Worm (Caenorhabditis elegans) whole organism, L4/young adult: ENCODE data around the gene Y75B8A.33.
"Not testable (repeated sequence)": the region's sequence is repeated elsewhere in the genome, so short reads cannot be mapped to it uniquely, and the experiment has no call there.

Experiments
- W03F9.2 ChIP-seq: fragments of 150-350 bp; optimal IDR thresholded peaks from 2 replicates; lab custom pipeline; 2014; ENCODE audit warnings: missing biosample characterization, missing genetic modification characterization
- dao-5 ChIP-seq: sonication (generic microtip); optimal IDR thresholded peaks from 2 replicates; lab custom pipeline; 2016; ENCODE audit warnings: missing genotype, missing genetic modification characterization, moderate library complexity, missing compliant biosample characterization
- him-1 ChIP-seq: sonication (generic microtip); optimal IDR thresholded peaks from 2 replicates; lab custom pipeline; 2016; ENCODE audit warnings: missing genotype, missing genetic modification reagents, missing genetic modification characterization, missing compliant biosample characterization

Y75B8A.33 gene

DNA sequence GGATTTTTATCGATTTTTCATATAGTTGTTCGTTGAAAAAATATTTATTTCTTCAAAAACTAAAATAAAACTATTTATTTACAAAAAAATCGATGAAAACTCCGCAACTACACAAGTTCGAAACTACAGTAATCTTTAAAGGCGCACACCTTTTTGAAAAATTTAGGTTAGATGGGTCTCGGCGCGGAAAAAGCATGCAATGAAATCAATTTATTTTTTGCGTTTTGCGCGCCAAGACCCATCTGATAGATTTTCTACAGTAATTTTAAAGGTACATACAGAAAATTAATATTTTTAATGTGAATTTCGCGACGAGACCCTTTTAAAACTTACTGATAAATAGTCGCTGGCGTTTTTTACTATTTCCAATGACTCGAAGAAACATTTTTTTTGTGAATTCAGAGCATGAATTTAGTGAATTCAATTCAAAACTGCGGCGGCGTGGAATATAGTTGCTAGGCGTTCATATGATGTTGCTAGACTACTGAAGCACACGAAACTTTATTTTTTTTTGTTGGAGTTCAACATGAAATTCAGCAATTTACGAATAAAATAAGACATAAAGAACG is at the start of gene Y75B8A.33:
TSS of gene Y75B8A.33 (minus strand) at position 385 of the 569 bp plus-strand sequence.
- no peak for TF ChIP-seq him-1 (tag; lab: Kevin White, UChicago)
- no peak for TF ChIP-seq dao-5 (tag; lab: Kevin White, UChicago)
- no peak for TF ChIP-seq W03F9.2 (tag; lab: Kevin White, UChicago)

DNA sequence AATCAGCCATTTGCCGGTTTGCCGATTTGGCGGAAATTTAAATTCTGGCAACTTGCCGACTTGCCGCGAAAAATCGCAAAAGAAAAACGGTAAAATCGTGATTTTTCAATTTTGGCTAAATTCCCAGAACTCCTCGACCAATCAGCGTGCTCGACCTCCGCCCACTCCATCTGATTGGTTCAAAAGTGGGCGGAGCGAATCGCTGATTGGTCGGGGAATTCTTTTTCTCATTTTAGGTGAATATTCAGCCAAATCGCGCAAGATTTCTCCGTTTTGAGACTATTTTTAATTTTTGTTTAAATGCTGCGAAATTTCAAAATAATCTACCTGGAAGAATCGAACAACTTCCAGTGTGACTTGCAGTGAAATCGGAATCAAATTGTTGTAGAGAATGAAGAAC is 47.4 kb upstream of the Y75B8A.33 start:
- no peak for TF ChIP-seq dao-5 (tag; lab: Kevin White, UChicago)
- TF ChIP-seq him-1 (tag; lab: Kevin White, UChicago) = no peak
- no peak for TF ChIP-seq W03F9.2 (tag; lab: Kevin White, UChicago)

DNA sequence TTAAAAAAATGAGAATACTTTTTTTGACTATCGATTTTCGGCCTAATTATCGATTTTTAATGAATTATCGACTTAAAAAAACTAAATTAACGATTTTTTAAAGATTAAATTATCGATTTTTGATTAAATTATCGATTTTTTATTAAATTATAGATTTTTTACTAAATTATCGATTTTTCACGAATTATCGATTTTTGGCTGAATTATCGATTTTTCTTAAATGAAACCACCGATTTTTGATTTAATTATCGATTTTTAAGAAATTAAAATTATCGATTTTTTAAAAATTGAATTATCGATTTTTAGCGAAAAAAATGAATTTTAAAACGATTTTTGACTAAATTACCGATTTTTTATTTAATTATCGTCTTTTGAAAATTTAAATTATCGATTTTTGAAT is 44.5 kb upstream of the Y75B8A.33 start:
- TF ChIP-seq dao-5 (tag; lab: Kevin White, UChicago) (no peak), W03F9.2 (tag; lab: Kevin White, UChicago) (no peak), him-1 (tag; lab: Kevin White, UChicago) (no peak)

DNA sequence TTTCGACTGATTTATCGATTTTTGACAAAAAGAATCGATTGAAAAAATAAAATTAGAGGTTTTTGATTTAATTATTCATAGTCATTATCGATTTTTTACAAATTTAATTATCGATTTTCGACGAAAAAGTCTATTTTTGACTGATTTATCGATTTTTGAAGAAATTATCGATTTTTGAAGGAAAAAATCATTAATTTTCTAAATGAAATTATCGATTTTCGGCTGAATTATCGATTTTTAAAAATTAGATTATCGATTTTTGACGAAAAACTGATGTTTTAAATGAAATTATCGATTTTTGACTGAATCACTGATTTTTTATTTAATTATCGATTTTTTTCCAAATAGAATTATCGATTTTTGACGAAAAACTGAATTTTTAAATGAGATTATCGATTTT is 43.9 kb upstream of the Y75B8A.33 start:
- TF ChIP-seq dao-5 (tag; lab: Kevin White, UChicago) = no peak
- no peak for TF ChIP-seq him-1 (tag; lab: Kevin White, UChicago)
- no peak for TF ChIP-seq W03F9.2 (tag; lab: Kevin White, UChicago)

DNA sequence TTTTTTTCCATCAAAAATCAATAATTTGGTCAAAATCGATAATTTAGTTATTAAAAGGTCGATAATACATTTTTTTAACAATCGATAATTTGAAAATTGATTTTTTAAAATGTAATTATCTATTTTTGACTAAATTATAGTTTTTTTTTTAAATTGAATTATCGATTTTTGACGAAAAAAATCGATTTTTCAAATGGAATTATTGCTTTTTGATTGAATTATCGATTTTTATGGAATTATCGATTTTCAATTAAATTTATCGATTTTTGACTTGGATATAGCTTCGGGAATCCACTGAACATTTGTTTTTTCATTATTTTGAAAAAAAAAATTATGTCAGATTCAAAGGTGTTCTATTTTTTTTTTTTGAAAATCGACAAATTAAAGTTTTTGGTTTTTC is 43.1 kb upstream of the Y75B8A.33 start:
- TF ChIP-seq him-1 (tag; lab: Kevin White, UChicago) (no peak), dao-5 (tag; lab: Kevin White, UChicago) (no peak), W03F9.2 (tag; lab: Kevin White, UChicago) (no peak)

DNA sequence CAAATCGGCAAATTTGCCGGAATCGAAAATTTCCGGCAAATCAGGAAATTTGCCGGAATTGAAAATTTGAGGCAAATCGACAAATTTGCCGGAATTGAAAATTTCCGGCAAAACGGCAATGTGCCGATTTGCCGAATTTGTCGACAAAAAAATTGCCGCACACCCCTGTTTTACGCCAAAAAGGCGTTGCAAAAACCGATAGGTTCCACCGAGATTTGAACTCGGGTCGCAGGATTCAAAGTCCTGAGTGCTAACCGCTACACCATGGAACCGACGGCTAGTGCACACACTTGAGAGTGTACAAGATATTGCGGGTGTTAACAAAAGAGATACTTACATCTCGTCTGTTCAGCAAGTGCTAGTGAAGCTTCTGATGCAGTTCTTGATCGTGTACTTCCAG is 32.5 kb upstream of the Y75B8A.33 start:
- TF ChIP-seq dao-5 (tag; lab: Kevin White, UChicago) = no peak
- no peak for TF ChIP-seq him-1 (tag; lab: Kevin White, UChicago)
- no peak for TF ChIP-seq W03F9.2 (tag; lab: Kevin White, UChicago)

DNA sequence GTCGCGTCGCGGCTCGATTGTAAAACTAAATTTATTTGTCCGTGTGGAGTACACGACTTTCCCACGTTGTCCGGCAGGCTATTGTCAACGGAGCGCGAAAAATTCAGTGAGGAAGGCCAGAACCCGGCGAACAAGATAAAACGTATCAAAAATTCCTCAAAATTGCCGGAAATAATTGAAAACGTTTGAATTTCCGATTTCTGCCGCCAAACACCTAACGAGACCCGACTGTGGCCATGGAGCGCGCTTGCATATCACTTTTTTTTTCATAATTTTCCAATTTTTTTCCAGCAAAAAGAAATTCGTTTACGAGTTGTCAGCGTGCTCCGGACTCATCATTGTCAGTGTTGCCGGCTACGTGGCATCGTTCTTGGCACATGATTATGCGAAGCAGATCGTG is 31.3 kb upstream of the Y75B8A.33 start:
- no peak for TF ChIP-seq W03F9.2 (tag; lab: Kevin White, UChicago)
- no peak for TF ChIP-seq him-1 (tag; lab: Kevin White, UChicago)
- no peak for TF ChIP-seq dao-5 (tag; lab: Kevin White, UChicago)

DNA sequence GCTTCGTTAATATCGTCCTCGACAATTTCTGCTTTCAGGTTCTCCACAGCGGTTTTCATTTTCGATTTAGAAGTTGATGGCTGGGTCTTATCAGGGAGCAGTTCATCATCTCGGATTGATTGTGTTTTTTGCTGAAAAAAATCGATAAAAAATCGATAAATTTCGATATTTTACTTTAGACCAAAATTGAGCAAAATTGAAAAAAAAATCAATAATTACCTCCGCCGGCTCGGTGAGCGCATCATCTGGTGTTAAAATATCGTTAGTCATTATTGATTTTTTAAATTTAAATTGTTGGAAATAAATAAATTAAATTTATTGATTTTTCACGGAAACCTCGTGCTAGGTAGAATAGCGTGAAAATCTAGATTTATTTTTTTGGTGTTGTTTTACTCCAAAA is 27.9 kb upstream of the Y75B8A.33 start, which contains the start of gene Y49E10.10:
TSS of gene Y49E10.10 (plus strand) at position 381 of the 400 bp plus-strand sequence.
- TF ChIP-seq dao-5 (tag; lab: Kevin White, UChicago) (no peak), W03F9.2 (tag; lab: Kevin White, UChicago) (no peak), him-1 (tag; lab: Kevin White, UChicago) (no peak)

- no peak for TF ChIP-seq him-1 (tag; lab: Kevin White, UChicago)
- TF ChIP-seq dao-5 (tag; lab: Kevin White, UChicago) = no peak
- TF ChIP-seq W03F9.2 (tag; lab: Kevin White, UChicago) = no peak
Observed at ce11 chrIII:12388106-12388505, 20.9 kb upstream of the Y75B8A.33 start.

DNA sequence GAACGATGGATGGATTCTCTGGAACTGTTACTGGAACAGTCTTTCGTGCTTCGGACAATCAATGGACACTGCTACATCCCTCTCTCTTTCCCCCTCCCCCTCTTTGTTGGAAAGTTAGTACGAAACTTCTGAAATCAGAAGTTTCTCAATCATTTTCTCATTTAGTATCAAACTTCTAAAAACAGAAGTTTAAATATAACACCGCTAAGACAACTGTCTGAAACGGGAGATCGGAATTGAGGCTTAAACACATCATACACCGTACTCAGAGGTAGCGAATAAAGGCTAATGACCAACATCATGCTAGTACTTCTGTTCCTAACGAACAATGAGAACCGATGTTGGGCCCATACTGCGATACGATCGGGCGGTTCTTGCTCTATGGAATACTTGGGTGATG is 19.4 kb upstream of the Y75B8A.33 start, which contains the start of gene Y49E10.30:
TSS of gene Y49E10.30 (plus strand) at position 301 of the 400 bp plus-strand sequence.
- TF ChIP-seq W03F9.2, him-1, dao-5 (tag; lab: Kevin White, UChicago): not testable (repeated sequence)

- TF ChIP-seq W03F9.2, dao-5, him-1 (tag; lab: Kevin White, UChicago): not testable (repeated sequence)
Observed at ce11 chrIII:12383709-12384108, 16.5 kb upstream of the Y75B8A.33 start, which contains the start of gene Y49E10.4. TSS of gene Y49E10.4 (minus strand) at chrIII:12383809.

DNA sequence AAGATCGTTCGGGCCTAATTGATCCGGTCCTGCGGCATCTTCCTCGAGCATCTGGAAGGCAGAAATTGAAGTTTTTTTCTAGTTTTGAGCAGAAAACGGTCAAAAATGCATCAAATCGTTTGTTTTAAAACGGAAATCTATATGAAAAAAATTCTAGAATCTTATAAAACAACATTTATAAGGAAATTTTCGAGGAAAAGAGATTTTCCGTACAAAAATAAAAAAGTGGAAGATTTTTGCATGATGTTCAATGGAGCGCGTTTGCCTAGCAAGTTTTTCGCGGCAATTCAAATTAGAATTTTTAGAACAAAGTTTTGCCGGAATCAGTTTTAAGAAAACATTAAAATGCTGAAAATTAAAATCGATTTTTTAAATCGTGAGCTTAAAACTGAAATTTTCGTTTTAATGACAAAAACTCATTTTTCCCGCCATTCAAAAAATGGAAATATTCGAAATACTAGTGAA is 10.1 kb upstream of the Y75B8A.33 start, which contains the start of gene pph-4.2:
TSS of gene pph-4.2 (minus strand) at position 51 of the 465 bp plus-strand sequence.
- no peak for TF ChIP-seq him-1 (tag; lab: Kevin White, UChicago)
- peak; percentile 9 for TF ChIP-seq W03F9.2 (tag; lab: Kevin White, UChicago)

- TF ChIP-seq W03F9.2 (tag; lab: Kevin White, UChicago) (no peak), dao-5 (tag; lab: Kevin White, UChicago) (no peak), him-1 (tag; lab: Kevin White, UChicago) (no peak)
Observed at ce11 chrIII:12375614-12376013, 8.4 kb upstream of the Y75B8A.33 start.

ce11 chrIII:12373807-12374266 is 6.7 kb upstream of the Y75B8A.33 start, which contains the start of gene glrx-5:
TSS of gene glrx-5 (minus strand) at chrIII:12373857.
- TF ChIP-seq dao-5 (tag; lab: Kevin White, UChicago) = no peak
- no peak for TF ChIP-seq W03F9.2 (tag; lab: Kevin White, UChicago)
- no peak for TF ChIP-seq him-1 (tag; lab: Kevin White, UChicago)
